Worm (Caenorhabditis elegans) whole organism, mixed stage, embryonic: ENCODE results near the gene T28C12.15.

Experiments used
- elt-1 ChIP-seq: sonication (generic microtip); optimal IDR thresholded peaks from 2 replicates; lab custom pipeline; 2017; ENCODE audit warnings: missing genetic modification characterization, mild to moderate bottlenecking, missing compliant biosample characterization, antibody characterized with exemption, moderate library complexity, borderline replicate concordance; ENCODE audit not compliant: insufficient read depth
- elt-3 ChIP-seq: fragments of 150-350 bp; optimal IDR thresholded peaks from 2 replicates; lab custom pipeline; 2014; ENCODE audit warnings: missing biosample characterization, missing genetic modification characterization
- flh-1 ChIP-seq: fragments of 200-800 bp; sonication (Bioruptor generic); optimal IDR thresholded peaks from 2 replicates; lab custom pipeline; 2018; ENCODE audit warnings: mild to moderate bottlenecking, missing genetic modification characterization, moderate library complexity, missing compliant biosample characterization
- hlh-1 ChIP-seq: fragments of 150-350 bp; optimal IDR thresholded peaks from 2 replicates; lab custom pipeline; 2014; ENCODE audit warnings: missing biosample characterization, missing genetic modification reagents, missing genetic modification characterization
- mep-1 ChIP-seq: fragments of 150-350 bp; optimal IDR thresholded peaks from 2 replicates; lab custom pipeline; 2017; ENCODE audit warnings: missing biosample characterization, missing genetic modification reagents, missing genetic modification characterization, inconsistent platforms
- nhr-12 ChIP-seq: fragments of 150-350 bp; optimal IDR thresholded peaks from 2 replicates; lab custom pipeline; 2014; ENCODE audit warnings: missing biosample characterization, missing genetic modification characterization
- nhr-76 ChIP-seq: sonication (generic microtip); optimal IDR thresholded peaks from 2 replicates; lab custom pipeline; 2017; ENCODE audit warnings: missing biosample characterization, missing genetic modification characterization
- pha-4 ChIP-seq: fragments of 150-350 bp; optimal IDR thresholded peaks from 2 replicates; lab custom pipeline; 2018; ENCODE audit warnings: missing biosample characterization, missing genetic modification reagents, missing genetic modification characterization
- snpc-4 ChIP-seq: fragments of 150-350 bp; optimal IDR thresholded peaks from 2 replicates; lab custom pipeline; 2014; ENCODE audit warnings: missing biosample characterization, missing genetic modification characterization
- unc-120 ChIP-seq: sonication (generic microtip); optimal IDR thresholded peaks from 2 replicates; lab custom pipeline; 2017; ENCODE audit warnings: missing genetic modification characterization, missing compliant biosample characterization; ENCODE audit not compliant: poor library complexity, severe bottlenecking
- unc-39 ChIP-seq: fragments of 150-350 bp; optimal IDR thresholded peaks from 2 replicates; lab custom pipeline; 2014; ENCODE audit warnings: missing biosample characterization, missing genetic modification characterization
- unc-62 ChIP-seq: fragments of 150-350 bp; optimal IDR thresholded peaks from 2 replicates; lab custom pipeline; 2014; ENCODE audit warnings: missing biosample characterization, missing genetic modification reagents, missing genetic modification characterization
- zip-8 ChIP-seq: fragments of 150-350 bp; optimal IDR thresholded peaks from 2 replicates; lab custom pipeline; 2014; ENCODE audit warnings: missing biosample characterization, missing genetic modification characterization
- ztf-11 ChIP-seq: fragments of 150-350 bp; optimal IDR thresholded peaks from 2 replicates; lab custom pipeline; 2014; ENCODE audit warnings: missing biosample characterization, missing genetic modification characterization

- no peak for TF ChIP-seq elt-3
- no peak for TF ChIP-seq snpc-4 (tag; lab: Kevin White, UChicago)
- TF ChIP-seq hlh-1 (tag; lab: Kevin White, UChicago) = no peak
- TF ChIP-seq flh-1 (GFP tag; lab: Kevin White, UChicago) = no peak
- TF ChIP-seq ztf-11 (tag; lab: Kevin White, UChicago) = no peak
- TF ChIP-seq elt-1 = no peak
- no peak for TF ChIP-seq nhr-12 (tag; lab: Kevin White, UChicago)
- TF ChIP-seq unc-62 = no peak
- TF ChIP-seq unc-120 = no peak
- TF ChIP-seq nhr-76 (tag; lab: Kevin White, UChicago) = no peak
- TF ChIP-seq zip-8 (tag; lab: Kevin White, UChicago) = no peak
- TF ChIP-seq unc-39 (tag; lab: Kevin White, UChicago) = no peak
- TF ChIP-seq pha-4 (tag; lab: Kevin White, UChicago) = no peak
- no peak for TF ChIP-seq mep-1 (tag; lab: Kevin White, UChicago)
Measured at ce11 chrV:6270552-6270951, 51.0 kb downstream of the T28C12.15 start, which contains the start of gene F31F7.2.
